Fruit fly (Drosophila melanogaster): ENCODE data around the gene CG6959.

- TF ChIP-seq psq (optimal IDR thresholded peaks at IDR 0.05) (no peak), EcR (GFP tag; optimal IDR thresholded peaks at IDR 0.05) (no peak), pan (optimal IDR thresholded peaks at IDR 0.05) (no peak)
Observed at dm6 chr3R:11777058-11777457, 92.2 kb downstream of the CG6959 start.

All from whole organism.